Worm (Caenorhabditis elegans): ENCODE data around the gene str-206.

str-206 gene

DNA sequence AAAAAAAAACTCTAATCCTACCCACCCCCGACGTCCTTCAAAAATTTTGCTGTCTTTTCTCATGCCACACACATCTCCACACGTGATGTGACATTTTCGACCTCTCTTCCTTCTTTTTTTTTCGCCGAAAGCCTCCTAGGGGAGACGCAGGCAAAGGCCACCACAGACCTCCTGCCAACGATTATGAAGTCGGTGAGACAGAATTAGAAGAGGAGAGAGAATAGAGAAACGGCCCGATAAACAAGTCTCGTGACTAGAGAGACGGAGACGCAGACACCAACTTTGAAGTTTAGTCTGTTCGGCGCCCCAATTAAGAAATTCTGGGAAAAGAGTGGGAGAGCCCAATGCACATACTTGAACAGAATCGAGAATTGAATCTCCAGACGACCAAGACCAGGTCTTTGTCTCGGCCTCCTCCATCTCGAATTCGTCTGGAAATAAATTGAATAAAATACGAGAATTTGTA, 6.6 kb downstream of the str-206 start (continued):
- TF ChIP-seq cebp-2 (GFP tag; IDR thresholded peaks at IDR 0.05) = peak; percentile 88; the same call in 1 of the 2 replicates
- peak; percentile 17 for TF ChIP-seq T07F8.4 (tag; optimal IDR thresholded peaks at IDR 0.05)
- peak; percentile 72 for TF ChIP-seq lir-1 (GFP tag; conservative IDR thresholded peaks at IDR 0.05)
- TF ChIP-seq Y67H2A.10 (GFP tag; conservative IDR thresholded peaks at IDR 0.05) = no peak
- TF ChIP-seq ztf-22 (GFP tag; optimal IDR thresholded peaks at IDR 0.05) = peak; percentile 57
- no peak for TF ChIP-seq snpc-3.4 (tag; optimal IDR thresholded peaks at IDR 0.05)
- TF ChIP-seq gei-17 (GFP tag; optimal IDR thresholded peaks at IDR 0.05) = peak; percentile 79
- no peak for TF ChIP-seq ceh-91 (GFP tag; IDR thresholded peaks at IDR 0.05)
- peak; percentile 70 for TF ChIP-seq lin-26 (GFP tag; IDR thresholded peaks at IDR 0.05)
- peak; percentile 89 for TF ChIP-seq C06A6.2 (GFP tag; conservative IDR thresholded peaks at IDR 0.05)
- TF ChIP-seq mcd-1 (GFP tag; IDR thresholded peaks at IDR 0.05) = peak; percentile 77
- no peak for TF ChIP-seq Y79H2A.3 (GFP tag; conservative IDR thresholded peaks at IDR 0.05)
- peak; percentile 19 for TF ChIP-seq mel-28 (tag; optimal IDR thresholded peaks at IDR 0.05; ENCODE audit: borderline replicate concordance)
- TF ChIP-seq unc-130 (GFP tag; optimal IDR thresholded peaks at IDR 0.05) = no peak
- peak; percentile 52 for TF ChIP-seq ceh-100 (GFP tag; IDR thresholded peaks at IDR 0.05)
- no peak for TF ChIP-seq T26A5.8 (tag; optimal IDR thresholded peaks at IDR 0.05)
- no peak for TF ChIP-seq ets-4 (GFP tag; optimal IDR thresholded peaks at IDR 0.05)
- no peak for TF ChIP-seq lsl-1 (GFP tag; optimal IDR thresholded peaks at IDR 0.05)
- TF ChIP-seq K11D2.4 (GFP tag; IDR thresholded peaks at IDR 0.05) = peak; percentile 92
- no peak for TF ChIP-seq aptf-3 (GFP tag; IDR thresholded peaks at IDR 0.05)
- TF ChIP-seq madf-3 (GFP tag; IDR thresholded peaks at IDR 0.05) = 0 out of 2 replicates have a peak, but pooled peaks have one; percentile 11
- TF ChIP-seq nfya-1 (tag; optimal IDR thresholded peaks at IDR 0.05; ENCODE audit: borderline replicate concordance, insufficient read depth) = no peak
- no peak for TF ChIP-seq akir-1 (GFP tag; optimal IDR thresholded peaks at IDR 0.05)
- TF ChIP-seq lin-40 (tag; optimal IDR thresholded peaks at IDR 0.05) = peak; percentile 92
- peak; percentile 72 for TF ChIP-seq ztf-26 (tag; optimal IDR thresholded peaks at IDR 0.05)
- TF ChIP-seq B0019.2 (GFP tag; conservative IDR thresholded peaks at IDR 0.05) = no peak
- TF ChIP-seq sea-2 (GFP tag; IDR thresholded peaks at IDR 0.05) = peak; percentile 81; the same call in 1 of the 2 replicates
- TF ChIP-seq ceh-27 (GFP tag; optimal IDR thresholded peaks at IDR 0.05) = peak; percentile 87
- TF ChIP-seq ztf-6 (GFP tag; IDR thresholded peaks at IDR 0.05) = no peak
- no peak for TF ChIP-seq bed-2 (GFP tag; IDR thresholded peaks at IDR 0.05)
- no peak for TF ChIP-seq ztf-28 (GFP tag; IDR thresholded peaks at IDR 0.05)
- TF ChIP-seq madf-10 (tag; optimal IDR thresholded peaks at IDR 0.05) = peak; percentile 98
- no peak for TF ChIP-seq F33H1.4 (GFP tag; IDR thresholded peaks at IDR 0.05)
- TF ChIP-seq zfh-2 (GFP tag; conservative IDR thresholded peaks at IDR 0.05) = peak; percentile 93
- TF ChIP-seq egl-18 (GFP tag; IDR thresholded peaks at IDR 0.05) = peak; percentile 69; the same call in 1 of the 2 replicates
- no peak for TF ChIP-seq ceh-79 (tag; optimal IDR thresholded peaks at IDR 0.05)
- no peak for TF ChIP-seq F57A8.1 (GFP tag; optimal IDR thresholded peaks at IDR 0.05)
- TF ChIP-seq ccch-3 (GFP tag; optimal IDR thresholded peaks at IDR 0.05) = no peak
- no peak for TF ChIP-seq lag-1 (GFP tag; IDR thresholded peaks at IDR 0.05)

DNA sequence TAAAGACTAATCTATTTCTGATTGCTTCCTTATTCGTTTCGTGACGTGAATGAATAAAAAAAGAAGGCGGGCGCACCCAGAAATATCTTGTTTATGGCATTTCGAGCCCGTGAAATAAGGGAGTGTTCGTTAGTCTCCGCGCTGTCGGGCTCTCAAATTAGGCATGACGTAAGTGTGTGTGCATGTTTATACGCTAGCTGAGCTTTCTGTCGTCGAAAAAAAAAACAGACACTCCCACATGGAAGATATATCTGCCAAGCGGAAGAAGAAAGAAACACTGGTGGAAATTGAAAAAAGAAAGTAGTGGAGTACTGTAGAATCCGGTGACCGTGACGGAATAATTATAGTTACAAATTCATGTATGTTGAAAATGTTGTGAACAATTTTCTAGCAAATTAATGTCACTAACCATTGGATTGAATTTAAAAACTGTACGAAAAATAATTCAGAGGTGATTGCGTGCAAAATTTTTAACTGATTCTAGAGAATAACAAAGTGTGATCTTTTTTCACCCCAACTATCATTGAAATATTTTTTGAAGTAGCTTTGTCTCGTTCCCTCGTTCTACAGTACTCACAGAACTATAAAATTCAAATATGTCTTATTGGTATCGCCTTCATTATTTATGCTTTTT, 7.2 kb downstream of the str-206 start:
- TF ChIP-seq ZK185.1 (tag; optimal IDR thresholded peaks at IDR 0.05; ENCODE audit: poor library complexity, severe bottlenecking) = no peak
- peak; percentile 52 for TF ChIP-seq Y53G8AR.9 (GFP tag; conservative IDR thresholded peaks at IDR 0.05)
- no peak for TF ChIP-seq chd-7 (tag; optimal IDR thresholded peaks at IDR 0.05)
- peak; percentile 28 for TF ChIP-seq F23B12.7 (tag; optimal IDR thresholded peaks at IDR 0.05; ENCODE audit: insufficient read depth)
- TF ChIP-seq Y56A3A.18 (GFP tag; IDR thresholded peaks at IDR 0.05) = no peak
- peak; percentile 64 for TF ChIP-seq ama-1 (optimal IDR thresholded peaks at IDR 0.05)
- TF ChIP-seq ama-1 (GFP tag; optimal IDR thresholded peaks at IDR 0.05) = no peak
- TF ChIP-seq attf-5 (GFP tag; optimal IDR thresholded peaks at IDR 0.05) = no peak
- TF ChIP-seq hlh-26 (GFP tag; conservative IDR thresholded peaks at IDR 0.05) = no peak
- 0 out of 2 replicates have a peak, but pooled peaks have one; percentile 8 for TF ChIP-seq lin-26 (GFP tag; IDR thresholded peaks at IDR 0.05)
- TF ChIP-seq nhr-90 (tag; optimal IDR thresholded peaks at IDR 0.05) = no peak
- TF ChIP-seq let-526 (GFP tag; IDR thresholded peaks at IDR 0.05) = no peak

Data from whole organism, young adult.